Fruit fly (Drosophila melanogaster) whole organism, prepupa: ENCODE results near the gene mof.

ENCODE experiments used
- Blimp-1 ChIP-seq: fragments of 200-800 bp; sonication (Bioruptor generic); optimal IDR thresholded peaks from 3 replicates; lab custom pipeline; 2017; ENCODE audit warnings: missing biosample characterization, missing genetic modification characterization, mild to moderate bottlenecking, moderate library complexity, missing genetic modification reagents
- CG10631 ChIP-seq: fragments of 200-800 bp; sonication (Bioruptor generic); optimal IDR thresholded peaks from 2 replicates; lab custom pipeline; 2016; ENCODE audit warnings: missing biosample characterization, missing genetic modification characterization
- CG10669 ChIP-seq: fragments of 200-800 bp; sonication (Bioruptor generic); optimal IDR thresholded peaks from 3 replicates; lab custom pipeline; 2018; ENCODE audit warnings: missing biosample characterization, mild to moderate bottlenecking, missing genetic modification characterization, moderate library complexity
- CG11294 ChIP-seq: fragments of 200-800 bp; sonication (Bioruptor generic); IDR thresholded peaks from 2 replicates; pipeline ENCODE4 v1.3.6; 2022; ENCODE audit warnings: missing biosample characterization, missing genetic modification characterization
- CG11762 ChIP-seq: fragments of 200-800 bp; sonication (Bioruptor generic); optimal IDR thresholded peaks from 3 replicates; lab custom pipeline; 2016; ENCODE audit warnings: missing biosample characterization, missing genetic modification characterization; ENCODE audit not compliant: insufficient read depth
- CG15336 ChIP-seq: fragments of 200-800 bp; sonication (Bioruptor generic); IDR thresholded peaks from 2 replicates; pipeline ENCODE4 v1.3.6; 2022; ENCODE audit warnings: missing biosample characterization, missing genetic modification characterization
- CG1621 ChIP-seq: fragments of 200-800 bp; sonication (Bioruptor generic); optimal IDR thresholded peaks from 3 replicates; lab custom pipeline; 2018; ENCODE audit warnings: missing biosample characterization, mild to moderate bottlenecking, missing genetic modification characterization
- CG16779 ChIP-seq: fragments of 200-800 bp; sonication (Bioruptor generic); optimal IDR thresholded peaks from 3 replicates; lab custom pipeline; 2017; ENCODE audit warnings: missing biosample characterization, mild to moderate bottlenecking, missing genetic modification characterization
- CG3032 ChIP-seq: fragments of 200-800 bp; optimal IDR thresholded peaks from 2 replicates; lab custom pipeline; 2019; ENCODE audit warnings: missing biosample characterization, mild to moderate bottlenecking, missing genetic modification characterization, moderate library complexity
- CG31627 ChIP-seq: fragments of 200-800 bp; sonication (Bioruptor generic); optimal IDR thresholded peaks from 3 replicates; lab custom pipeline; 2016; ENCODE audit warnings: missing biosample characterization, missing genetic modification characterization
- CG32006 ChIP-seq: fragments of 200-800 bp; sonication (Bioruptor generic); optimal IDR thresholded peaks from 3 replicates; lab custom pipeline; 2017; ENCODE audit warnings: missing biosample characterization, mild to moderate bottlenecking, missing genetic modification characterization
- CG34406 ChIP-seq: fragments of 200-800 bp; sonication (Bioruptor generic); optimal IDR thresholded peaks from 3 replicates; lab custom pipeline; 2016; ENCODE audit warnings: missing biosample characterization, missing genetic modification characterization
- CG3919 ChIP-seq: fragments of 200-800 bp; sonication (Bioruptor generic); optimal IDR thresholded peaks from 3 replicates; lab custom pipeline; 2016; ENCODE audit warnings: missing biosample characterization, missing genetic modification characterization
- CG6163 ChIP-seq: fragments of 200-800 bp; sonication (Bioruptor generic); IDR thresholded peaks from 3 replicates; pipeline ENCODE4 v1.3.6; 2022; ENCODE audit warnings: missing biosample characterization, missing genetic modification characterization
- CG6276 ChIP-seq: fragments of 200-800 bp; sonication (Bioruptor generic); optimal IDR thresholded peaks from 2 replicates; lab custom pipeline; 2017; ENCODE audit warnings: missing biosample characterization, mild to moderate bottlenecking, missing genetic modification characterization
- CG6792 ChIP-seq: fragments of 200-800 bp; sonication (Bioruptor generic); optimal IDR thresholded peaks from 3 replicates; lab custom pipeline; 2016; ENCODE audit warnings: missing biosample characterization, missing genetic modification characterization
- CG6808 ChIP-seq: fragments of 200-800 bp; sonication (Bioruptor generic); optimal IDR thresholded peaks from 3 replicates; lab custom pipeline; 2017; ENCODE audit warnings: missing biosample characterization, missing genetic modification characterization, mild to moderate bottlenecking, moderate library complexity, missing genetic modification reagents
- CG6854 ChIP-seq: fragments of 200-800 bp; sonication (Bioruptor generic); optimal IDR thresholded peaks from 2 replicates; lab custom pipeline; 2017; ENCODE audit warnings: missing biosample characterization, mild to moderate bottlenecking, missing genetic modification characterization
- CG7368 ChIP-seq: fragments of 200-800 bp; sonication (Bioruptor generic); optimal IDR thresholded peaks from 3 replicates; lab custom pipeline; 2016; ENCODE audit warnings: missing biosample characterization, missing genetic modification characterization
- CG8119 ChIP-seq: fragments of 200-800 bp; sonication (Bioruptor generic); IDR thresholded peaks from 3 replicates; pipeline ENCODE4 v1.3.6; 2022; ENCODE audit warnings: missing biosample characterization, missing genetic modification characterization
- CG8632 ChIP-seq: fragments of 200-800 bp; sonication (Bioruptor generic); optimal IDR thresholded peaks from 3 replicates; lab custom pipeline; 2016; ENCODE audit warnings: missing biosample characterization, missing genetic modification characterization
- Eip75B ChIP-seq: fragments of 200-800 bp; sonication (Bioruptor generic); optimal IDR thresholded peaks from 3 replicates; lab custom pipeline; 2016; ENCODE audit warnings: missing biosample characterization, missing genetic modification characterization
- Eip78C ChIP-seq: fragments of 200-800 bp; sonication (Bioruptor generic); peaks from one replicate; lab custom pipeline; 2016; ENCODE audit warnings: missing biosample characterization, missing genetic modification characterization
- Ets21C ChIP-seq: fragments of 200-800 bp; sonication (Bioruptor generic); optimal IDR thresholded peaks from 3 replicates; lab custom pipeline; 2016; ENCODE audit warnings: missing biosample characterization, missing genetic modification characterization
- Ets96B ChIP-seq: fragments of 200-800 bp; optimal IDR thresholded peaks from 2 replicates; lab custom pipeline; 2019; ENCODE audit warnings: missing biosample characterization, mild to moderate bottlenecking, missing genetic modification characterization, moderate library complexity
- Gug ChIP-seq: fragments of 200-800 bp; sonication (Bioruptor generic); IDR thresholded peaks from 2 replicates; pipeline ENCODE4 v1.3.6; 2022; ENCODE audit warnings: missing biosample characterization, missing genetic modification characterization
- Hr38 ChIP-seq: sonication (Bioruptor generic); optimal IDR thresholded peaks from 2 replicates; lab custom pipeline; 2016; ENCODE audit warnings: missing biosample characterization, missing genetic modification characterization
- Hr39 ChIP-seq: fragments of 200-800 bp; sonication (Bioruptor generic); optimal IDR thresholded peaks from 2 replicates; lab custom pipeline; 2016; ENCODE audit warnings: missing biosample characterization, missing genetic modification characterization
- Hr4 ChIP-seq: fragments of 200-800 bp; sonication (Bioruptor generic); optimal IDR thresholded peaks from 3 replicates; lab custom pipeline; 2016; ENCODE audit warnings: missing biosample characterization, missing genetic modification characterization
- Lpt ChIP-seq: fragments of 200-800 bp; sonication (Bioruptor generic); optimal IDR thresholded peaks from 3 replicates; lab custom pipeline; 2016; ENCODE audit warnings: missing biosample characterization, missing genetic modification characterization
- Sox102F ChIP-seq: fragments of 200-800 bp; sonication (Bioruptor generic); optimal IDR thresholded peaks from 2 replicates; lab custom pipeline; 2016; ENCODE audit warnings: missing biosample characterization, mild to moderate bottlenecking, missing genetic modification characterization
- achi ChIP-seq: fragments of 200-800 bp; sonication (Bioruptor generic); optimal IDR thresholded peaks from 3 replicates; lab custom pipeline; 2016; ENCODE audit warnings: missing biosample characterization, missing genetic modification characterization
- acj6 ChIP-seq: fragments of 200-800 bp; sonication (Bioruptor generic); optimal IDR thresholded peaks from 3 replicates; lab custom pipeline; 2016; ENCODE audit warnings: missing biosample characterization, missing genetic modification characterization
- cyc ChIP-seq: fragments of 200-800 bp; sonication (Bioruptor generic); optimal IDR thresholded peaks from 3 replicates; lab custom pipeline; 2016; ENCODE audit warnings: missing biosample characterization, missing genetic modification characterization
- dac ChIP-seq: fragments of 200-800 bp; sonication (Bioruptor generic); optimal IDR thresholded peaks from 2 replicates; lab custom pipeline; 2017; ENCODE audit warnings: missing biosample characterization, mild to moderate bottlenecking, missing genetic modification characterization
- dsx ChIP-seq: fragments of 200-800 bp; optimal IDR thresholded peaks from 3 replicates; lab custom pipeline; 2019; ENCODE audit warnings: missing biosample characterization, mild to moderate bottlenecking, missing genetic modification characterization, moderate library complexity; ENCODE audit not compliant: poor library complexity, severe bottlenecking
- eg ChIP-seq: fragments of 200-800 bp; sonication (Bioruptor generic); IDR thresholded peaks from 3 replicates; pipeline ENCODE4 v1.3.6; 2022; ENCODE audit warnings: missing biosample characterization, missing genetic modification characterization
- fd59A ChIP-seq: fragments of 200-800 bp; sonication (Bioruptor generic); optimal IDR thresholded peaks from 2 replicates; lab custom pipeline; 2017; ENCODE audit warnings: missing biosample characterization, mild to moderate bottlenecking, missing genetic modification characterization, missing genetic modification reagents
- fd85E ChIP-seq: fragments of 200-800 bp; sonication (Bioruptor generic); optimal IDR thresholded peaks from 3 replicates; lab custom pipeline; 2016; ENCODE audit warnings: missing biosample characterization, missing genetic modification characterization
- fkh ChIP-seq: fragments of 200-800 bp; sonication (Bioruptor generic); optimal IDR thresholded peaks from 3 replicates; lab custom pipeline; 2017; ENCODE audit warnings: missing biosample characterization, mild to moderate bottlenecking, missing genetic modification characterization, moderate library complexity
- lz ChIP-seq: fragments of 200-800 bp; sonication (Bioruptor generic); optimal IDR thresholded peaks from 3 replicates; lab custom pipeline; 2016; ENCODE audit warnings: missing biosample characterization, missing genetic modification characterization
- net ChIP-seq: fragments of 200-800 bp; sonication (Bioruptor generic); optimal IDR thresholded peaks from 3 replicates; lab custom pipeline; 2016; ENCODE audit warnings: missing biosample characterization, missing genetic modification characterization
- pdm3 ChIP-seq: fragments of 200-800 bp; sonication (Bioruptor generic); optimal IDR thresholded peaks from 3 replicates; lab custom pipeline; 2016; ENCODE audit warnings: missing biosample characterization, missing genetic modification characterization
- salr ChIP-seq, 2 experiments: fragments of 200-800 bp; sonication (Bioruptor generic); optimal IDR thresholded peaks; 3 replicates each; lab custom pipeline; 2016 to 2018; ENCODE audit warnings: missing biosample characterization in 2 of 2, missing genetic modification characterization in 2 of 2, mild to moderate bottlenecking in 1 of 2
- ss ChIP-seq, 2 experiments: fragments of 200-800 bp; sonication (Bioruptor generic); optimal IDR thresholded peaks; 2 replicates in 1 of 2; 3 replicates in 1 of 2; lab custom pipeline; 2017 to 2018; ENCODE audit warnings: mild to moderate bottlenecking in 2 of 2, missing biosample characterization in 2 of 2, missing genetic modification characterization in 2 of 2, moderate library complexity in 1 of 2
- svp ChIP-seq: fragments of 200-800 bp; sonication (Bioruptor generic); peaks from one replicate; lab custom pipeline; 2016; ENCODE audit warnings: missing biosample characterization, missing genetic modification characterization
- vri ChIP-seq: fragments of 200-800 bp; sonication (Bioruptor generic); optimal IDR thresholded peaks from 3 replicates; lab custom pipeline; 2016; ENCODE audit warnings: missing biosample characterization, mild to moderate bottlenecking, missing genetic modification characterization

mof gene

dm6 chrX:5888260-5888659 lies 11.6 kb upstream of the mof start (continued):
- TF ChIP-seq Gug (GFP tag; lab: Robert Waterston, UW), result no peak
- TF ChIP-seq CG10631 (GFP tag; lab: Kevin White, UChicago), result peak; percentile 9
- peak; percentile 75 for TF ChIP-seq svp (GFP tag; lab: Kevin White, UChicago)
- TF ChIP-seq pdm3, result peak; percentile 9
- TF ChIP-seq net (GFP tag; lab: Kevin White, UChicago), result no peak
- no peak for TF ChIP-seq CG16779 (tag; lab: Kevin White, UChicago)
- TF ChIP-seq dsx (GFP tag; lab: Kevin White, UChicago), result no peak
- no peak for TF ChIP-seq acj6
- TF ChIP-seq Eip75B (GFP tag; lab: Kevin White, UChicago), result no peak
- no peak for TF ChIP-seq CG32006 (GFP tag; lab: Kevin White, UChicago)
- TF ChIP-seq CG11762, result no peak

DNA sequence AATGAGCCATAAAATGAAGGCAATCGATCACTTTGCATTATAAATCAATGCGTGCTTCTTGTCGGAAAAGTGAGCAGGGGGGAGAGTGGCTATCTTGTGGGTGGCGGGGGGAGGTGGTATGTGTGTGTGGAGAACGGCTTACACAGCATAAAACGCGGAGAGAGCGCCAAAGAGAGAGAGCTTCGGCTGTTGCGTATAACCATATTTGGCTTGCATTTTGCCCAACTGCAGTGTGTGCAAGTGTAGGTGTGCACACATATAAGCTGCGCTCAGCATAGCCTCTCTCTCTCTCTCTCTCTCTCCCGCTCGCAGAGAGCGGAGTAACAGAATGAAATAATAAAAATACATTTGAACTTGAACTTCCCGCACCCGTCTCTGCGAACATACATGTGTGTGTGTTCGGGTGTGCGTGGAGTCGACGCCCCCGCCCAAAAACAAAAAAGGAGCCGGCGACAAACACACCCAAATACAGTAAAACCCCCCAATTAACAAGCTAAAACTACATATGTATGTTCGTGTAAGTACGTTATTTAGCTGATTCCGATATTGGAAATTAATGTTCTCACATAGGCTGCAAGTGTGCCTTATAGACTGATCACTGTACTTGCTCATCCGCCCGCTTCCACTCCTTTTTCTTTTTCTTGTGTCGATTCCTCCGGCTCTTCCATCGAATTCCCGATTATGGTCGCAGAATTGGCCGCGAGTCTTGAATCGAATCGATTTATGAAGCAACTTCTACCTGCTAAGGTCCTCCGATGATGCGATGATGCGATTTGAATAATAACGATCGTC lies 10.3 kb upstream of the mof start:
- TF ChIP-seq Blimp-1 (GFP tag; lab: Kevin White, UChicago), result no peak
- peak; percentile 87 for TF ChIP-seq CG7368 (GFP tag; lab: Kevin White, UChicago)
- peak; percentile 91 for TF ChIP-seq Hr39 (GFP tag; lab: Kevin White, UChicago)
- TF ChIP-seq Hr38, result no peak
- peak; percentile 51; the same call in 1 of the 2 replicates for TF ChIP-seq CG15336 (GFP tag; lab: Robert Waterston, UW)
- peak; percentile 15 to 72 for TF ChIP-seq salr (GFP tag; optimal IDR thresholded peaks at IDR 0.05; lab: Kevin White, UChicago)
- TF ChIP-seq ss (GFP tag; optimal IDR thresholded peaks at IDR 0.05; lab: Kevin White, UChicago), result peak; percentile 77 to 82
- peak; percentile 91 for TF ChIP-seq lz (GFP tag; lab: Kevin White, UChicago)
- peak; percentile 64 for TF ChIP-seq CG16779 (tag; lab: Kevin White, UChicago)
- TF ChIP-seq CG6792 (GFP tag; lab: Kevin White, UChicago), result peak; percentile 86
- peak; percentile 83 for TF ChIP-seq Ets21C
- peak; percentile 85 for TF ChIP-seq acj6
- peak; percentile 82 for TF ChIP-seq Ets96B (tag; lab: Kevin White, UChicago)
- TF ChIP-seq CG6854 (GFP tag; lab: Kevin White, UChicago), result peak; percentile 78
- peak; percentile 47 for TF ChIP-seq Hr4 (GFP tag; lab: Kevin White, UChicago)
- TF ChIP-seq CG10669 (GFP tag; lab: Kevin White, UChicago), result peak; percentile 78
- peak; percentile 59 for TF ChIP-seq CG11762
- peak; percentile 83 for TF ChIP-seq CG1621 (tag; lab: Kevin White, UChicago)
- peak; percentile 77 for TF ChIP-seq CG8632 (GFP tag; lab: Kevin White, UChicago)
- 0 out of 2 replicates have a peak, but pooled peaks have one; percentile 12 for TF ChIP-seq CG11294 (GFP tag; lab: Robert Waterston, UW)
- peak; percentile 83 for TF ChIP-seq vri (GFP tag; lab: Kevin White, UChicago)
- peak; percentile 34 for TF ChIP-seq fd85E
- peak; percentile 89 for TF ChIP-seq CG3919 (GFP tag; lab: Kevin White, UChicago)
- peak; percentile 93 for TF ChIP-seq Eip78C (GFP tag; lab: Kevin White, UChicago)
- TF ChIP-seq dsx (GFP tag; lab: Kevin White, UChicago), result peak; percentile 82
- no peak for TF ChIP-seq CG6276 (GFP tag; lab: Kevin White, UChicago)
- peak; percentile 85 for TF ChIP-seq achi (GFP tag; lab: Kevin White, UChicago)
- TF ChIP-seq CG34406, result peak; percentile 83
- TF ChIP-seq CG32006 (GFP tag; lab: Kevin White, UChicago), result peak; percentile 69
- peak; percentile 75 for TF ChIP-seq fd59A (GFP tag; lab: Kevin White, UChicago)
- TF ChIP-seq CG8119 (GFP tag; lab: Robert Waterston, UW), result peak; percentile 67; the same call in 2 of the 3 replicates
- peak; percentile 69 for TF ChIP-seq eg
- no peak for TF ChIP-seq fkh (GFP tag; lab: Kevin White, UChicago)
- TF ChIP-seq CG6163, result peak; percentile 89
- TF ChIP-seq Gug (GFP tag; lab: Robert Waterston, UW), result peak; percentile 59
- TF ChIP-seq CG6808 (GFP tag; lab: Kevin White, UChicago), result peak; percentile 75
- peak; percentile 90 for TF ChIP-seq cyc (GFP tag; lab: Kevin White, UChicago)
- TF ChIP-seq CG31627 (GFP tag; lab: Kevin White, UChicago), result peak; percentile 90
- no peak for TF ChIP-seq dac (GFP tag; lab: Kevin White, UChicago)
- peak; percentile 95 for TF ChIP-seq svp (GFP tag; lab: Kevin White, UChicago)
- TF ChIP-seq Lpt, result peak; percentile 62
- TF ChIP-seq Sox102F (GFP tag; lab: Kevin White, UChicago), result peak; percentile 89
- peak; percentile 73 for TF ChIP-seq CG3032 (tag; lab: Kevin White, UChicago)
